Fruit fly (Drosophila melanogaster) whole organism, pupa: ENCODE measurements around the gene nxf4.

Experiments
- CG10348 ChIP-seq: fragments of 200-800 bp; sonication (Bioruptor generic); IDR thresholded peaks from 2 replicates; pipeline ENCODE4 v1.3.6; 2022; ENCODE audit warnings: missing biosample characterization, missing genetic modification characterization
- CG14655 ChIP-seq: fragments of 200-800 bp; sonication (Bioruptor generic); optimal IDR thresholded peaks from 3 replicates; lab custom pipeline; 2017; ENCODE audit warnings: mild to moderate bottlenecking, missing biosample characterization, missing genetic modification reagents, missing genetic modification characterization
- CG17806 ChIP-seq: fragments of 200-800 bp; sonication (Bioruptor generic); optimal IDR thresholded peaks from 2 replicates; lab custom pipeline; 2018; ENCODE audit warnings: missing biosample characterization, mild to moderate bottlenecking, missing genetic modification characterization, moderate library complexity
- CG34367 ChIP-seq: fragments of 200-800 bp; sonication (Bioruptor generic); optimal IDR thresholded peaks from 2 replicates; lab custom pipeline; 2018; ENCODE audit warnings: missing biosample characterization, mild to moderate bottlenecking, missing genetic modification characterization
- CG4496 ChIP-seq: fragments of 200-800 bp; sonication (Bioruptor generic); IDR thresholded peaks from 3 replicates; pipeline ENCODE4 v1.3.6; 2022; ENCODE audit warnings: missing biosample characterization, missing genetic modification characterization
- CG8301 ChIP-seq: fragments of 200-800 bp; sonication (Bioruptor generic); optimal IDR thresholded peaks from 2 replicates; lab custom pipeline; 2018; ENCODE audit warnings: missing biosample characterization, mild to moderate bottlenecking, missing genetic modification characterization
- D1 ChIP-seq: fragments of 200-800 bp; sonication (Bioruptor generic); optimal IDR thresholded peaks from 2 replicates; lab custom pipeline; 2018; ENCODE audit warnings: missing biosample characterization, mild to moderate bottlenecking, missing genetic modification characterization, moderate library complexity
- EcR ChIP-seq: fragments of 200-800 bp; sonication (Bioruptor generic); optimal IDR thresholded peaks from 3 replicates; lab custom pipeline; 2019; ENCODE audit warnings: missing biosample characterization, missing genetic modification characterization, mild to moderate bottlenecking, moderate library complexity, missing genetic modification reagents
- Ets98B ChIP-seq: fragments of 200-800 bp; sonication (Bioruptor generic); IDR thresholded peaks from 2 replicates; pipeline ENCODE4 v1.3.6; 2022; ENCODE audit warnings: missing biosample characterization, missing genetic modification characterization
- Pif1A ChIP-seq: fragments of 200-800 bp; sonication (Bioruptor generic); optimal IDR thresholded peaks from 3 replicates; lab custom pipeline; 2016; ENCODE audit warnings: missing biosample characterization, missing genetic modification characterization
- Pif1B ChIP-seq: fragments of 200-800 bp; sonication (Bioruptor generic); optimal IDR thresholded peaks from 3 replicates; lab custom pipeline; 2016; ENCODE audit warnings: missing biosample characterization, missing genetic modification characterization
- fd96Ca ChIP-seq: fragments of 200-800 bp; sonication (Bioruptor generic); IDR thresholded peaks from 3 replicates; pipeline ENCODE4 v1.3.6; 2022; ENCODE audit warnings: missing biosample characterization, missing genetic modification characterization
- gl ChIP-seq: fragments of 200-800 bp; sonication (Bioruptor generic); optimal IDR thresholded peaks from 2 replicates; lab custom pipeline; 2018; ENCODE audit warnings: missing biosample characterization, mild to moderate bottlenecking, missing genetic modification characterization
- rn ChIP-seq: fragments of 200-800 bp; sonication (Bioruptor generic); IDR thresholded peaks from 2 replicates; pipeline ENCODE4 v1.3.6; 2022; ENCODE audit warnings: missing biosample characterization, missing genetic modification characterization

nxf4 gene

DNA sequence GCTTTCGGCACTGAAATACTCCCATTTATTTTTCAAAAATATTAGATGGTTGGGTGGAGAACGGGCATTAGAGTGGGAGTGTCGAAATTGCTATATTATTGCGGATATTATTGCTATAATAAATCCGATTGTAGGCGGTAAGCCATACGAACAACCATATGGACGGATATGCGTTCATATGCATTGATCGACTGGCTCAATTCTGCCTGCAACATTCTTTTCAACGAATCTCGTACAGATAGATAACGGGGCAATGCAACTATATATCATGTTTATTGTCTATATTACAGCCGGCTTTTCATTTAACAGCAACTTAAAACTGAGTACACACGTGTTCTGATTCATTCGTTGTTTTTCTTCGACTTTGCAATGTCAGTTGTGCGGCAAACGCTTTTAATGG lies 44.6 kb downstream of the nxf4 start, which contains the start of gene CG42650:
CG42650 (plus strand) TSS at position 301 of the 400 bp plus-strand sequence.
- TF ChIP-seq fd96Ca (GFP tag; lab: Robert Waterston, UW) (no peak), CG4496 (no peak), Pif1A (GFP tag; lab: Kevin White, UChicago) (no peak), Ets98B (no peak), rn (GFP tag; lab: Robert Waterston, UW) (no peak), Pif1B (GFP tag; lab: Kevin White, UChicago) (no peak), CG34367 (tag; lab: Kevin White, UChicago) (no peak), gl (tag; lab: Kevin White, UChicago) (no peak), CG17806 (tag; lab: Kevin White, UChicago) (no peak), CG10348 (no peak), CG14655 (no peak)

DNA sequence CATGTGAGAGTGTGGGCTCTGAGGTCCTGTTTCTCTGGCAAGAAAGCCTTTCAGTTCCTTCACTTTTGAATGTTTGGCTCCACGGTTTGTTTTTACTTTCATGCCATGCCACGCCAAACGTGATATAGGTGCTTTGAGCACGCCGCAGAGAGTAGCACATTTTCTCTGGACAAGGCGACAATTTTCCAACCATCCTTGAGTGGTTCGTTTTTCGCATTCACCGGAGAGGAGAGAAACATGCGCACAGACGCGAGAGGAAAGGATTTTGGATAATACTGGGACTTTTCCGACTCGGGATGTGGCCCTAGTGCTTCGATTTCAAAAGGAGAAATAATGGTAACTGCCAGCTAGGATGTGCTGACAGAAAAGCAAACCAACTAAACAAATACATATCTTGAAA lies 47.5 kb downstream of the nxf4 start:
- TF ChIP-seq CG8301 (tag; lab: Kevin White, UChicago) (no peak), CG17806 (tag; lab: Kevin White, UChicago) (no peak), rn (GFP tag; lab: Robert Waterston, UW) (no peak), Ets98B (no peak), CG10348 (no peak), D1 (tag; lab: Kevin White, UChicago) (no peak), EcR (no peak), CG4496 (no peak)
- TF ChIP-seq, all 21 proteins: peak for 0
